Worm (Caenorhabditis elegans): Measurements from ENCODE around the gene F38B2.4.

F38B2.4 gene

DNA sequence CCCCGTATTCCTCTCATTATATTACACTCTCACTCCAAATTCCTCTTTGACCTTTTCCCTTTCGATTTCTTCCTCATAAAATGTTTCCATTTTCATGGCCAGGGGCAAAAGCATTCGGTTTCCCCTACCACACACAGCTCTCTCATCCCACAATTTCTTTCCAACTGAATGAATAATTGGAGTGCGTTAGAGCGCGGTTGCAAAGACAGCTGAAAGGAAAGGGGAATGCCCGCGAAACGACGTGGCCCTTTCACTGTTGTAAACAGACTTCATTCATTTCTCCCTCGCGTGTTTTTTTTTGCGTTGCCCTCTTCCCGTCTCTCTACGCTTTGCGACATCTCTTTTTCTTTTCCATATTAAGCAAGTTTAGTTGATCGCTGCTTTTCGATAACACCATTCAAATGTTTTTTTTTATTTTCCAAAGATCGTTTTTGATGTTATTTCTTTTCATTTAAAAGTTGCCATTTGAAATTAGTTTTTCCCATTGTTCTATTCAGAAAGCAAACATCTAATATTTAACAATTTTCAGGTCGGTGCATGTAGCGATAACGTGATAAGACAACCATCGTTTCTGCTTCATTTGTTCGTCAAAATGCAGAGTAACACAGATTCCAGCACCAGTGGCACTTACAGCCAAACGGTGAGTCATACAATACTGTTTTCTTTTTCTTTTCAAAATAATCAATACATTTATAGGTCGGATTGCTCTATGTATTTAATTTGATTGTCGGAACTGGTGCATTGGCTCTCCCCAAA lies 25.0 kb downstream of the F38B2.4 start, which contains the start of gene C03A3.2 (continued):
- TF ChIP-seq zag-1 (tag; optimal IDR thresholded peaks at IDR 0.05) (no peak), lin-35 (GFP tag; optimal IDR thresholded peaks at IDR 0.05) (peak; percentile 52 to 72), pax-3 (tag; optimal IDR thresholded peaks at IDR 0.05) (no peak), unc-30 (tag; optimal IDR thresholded peaks at IDR 0.05) (no peak), nhr-76 (tag; optimal IDR thresholded peaks at IDR 0.05) (no peak), elt-3 (tag; optimal IDR thresholded peaks at IDR 0.05) (peak in 1 of 6 experiments; percentile 55), fos-1 (tag; optimal IDR thresholded peaks at IDR 0.05) (peak; percentile 67), sup-37 (GFP tag; optimal IDR thresholded peaks at IDR 0.05) (no peak), unc-86 (tag; optimal IDR thresholded peaks at IDR 0.05) (peak; percentile 73), tlp-1 (tag; optimal IDR thresholded peaks at IDR 0.05) (no peak), alr-1 (tag; optimal IDR thresholded peaks at IDR 0.05; ENCODE audit: borderline replicate concordance) (no peak), efl-1 (optimal IDR thresholded peaks at IDR 0.05) (peak; percentile 50 to 72), efl-1 (GFP tag; optimal IDR thresholded peaks at IDR 0.05 in 1 of 2) (peak; percentile 49 to 92), ztf-4 (tag; optimal IDR thresholded peaks at IDR 0.05) (peak; percentile 11), nhr-12 (tag; optimal IDR thresholded peaks at IDR 0.05) (no peak), swsn-7 (tag; optimal IDR thresholded peaks at IDR 0.05) (peak; percentile 67), isw-1 (GFP tag; IDR thresholded peaks at IDR 0.05) (peak; percentile 22; the same call in 1 of the 2 replicates), Y116A8C.19 (tag; optimal IDR thresholded peaks at IDR 0.05; ENCODE audit: borderline replicate concordance) (no peak), lin-14 (GFP tag; optimal IDR thresholded peaks at IDR 0.05) (peak; percentile 96), ceh-88 (GFP tag; IDR thresholded peaks at IDR 0.05) (no peak), skn-1 (tag; optimal IDR thresholded peaks at IDR 0.05) (peak; percentile 14), mep-1 (tag; optimal IDR thresholded peaks at IDR 0.05) (peak; percentile 71), nhr-19 (GFP tag; conservative IDR thresholded peaks at IDR 0.05) (peak; percentile 33), efl-3 (GFP tag; optimal IDR thresholded peaks at IDR 0.05) (no peak), unc-130 (tag; optimal IDR thresholded peaks at IDR 0.05) (no peak), nhr-237 (tag; optimal IDR thresholded peaks at IDR 0.05) (no peak), unc-62 (GFP tag; optimal IDR thresholded peaks at IDR 0.05) (no peak), fkh-8 (tag; optimal IDR thresholded peaks at IDR 0.05) (peak; percentile 78), snpc-4 (tag; optimal IDR thresholded peaks at IDR 0.05) (peak; percentile 39), zip-4 (GFP tag; optimal IDR thresholded peaks at IDR 0.05) (no peak), unc-98 (GFP tag; IDR thresholded peaks at IDR 0.05) (no peak), aha-1 (tag; optimal IDR thresholded peaks at IDR 0.05) (no peak), ceh-63 (GFP tag; optimal IDR thresholded peaks at IDR 0.05) (no peak), lin-13 (GFP tag; optimal IDR thresholded peaks at IDR 0.05) (peak; percentile 43)

DNA sequence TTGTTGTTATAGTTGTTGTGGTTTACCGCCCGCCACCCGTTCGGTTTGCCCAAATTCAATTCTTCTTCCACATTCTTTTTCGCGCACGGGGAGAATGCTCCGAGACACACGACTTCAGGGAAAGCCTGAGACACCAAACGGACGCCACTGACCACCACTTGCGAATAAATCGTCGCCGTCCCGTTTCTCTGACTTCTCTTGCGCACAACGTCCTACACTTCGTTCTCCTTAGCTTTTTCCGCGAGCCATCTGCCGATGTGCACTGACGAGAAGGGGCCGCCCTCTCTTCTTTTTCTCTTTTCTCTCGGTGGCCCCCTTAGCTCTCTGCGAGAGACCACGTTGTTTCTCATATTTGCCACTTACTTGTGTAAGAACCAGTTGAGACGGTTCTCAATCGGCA lies 30.4 kb downstream of the F38B2.4 start, which contains the start of gene C03A3.1:
Gene C03A3.1, plus strand, starts transcription at position 291 of the 400 bp plus-strand sequence.
- TF ChIP-seq tbx-2 (tag; optimal IDR thresholded peaks at IDR 0.05) (peak; percentile 19), C34B4.2 (tag; optimal IDR thresholded peaks at IDR 0.05) (no peak), zag-1 (tag; optimal IDR thresholded peaks at IDR 0.05) (no peak), ets-5 (GFP tag; IDR thresholded peaks at IDR 0.05) (no peak), pqm-1 (tag; optimal IDR thresholded peaks at IDR 0.05) (no peak), lin-13 (GFP tag; optimal IDR thresholded peaks at IDR 0.05) (no peak), elt-2 (tag; optimal IDR thresholded peaks at IDR 0.05) (no peak), nhr-84 (tag; optimal IDR thresholded peaks at IDR 0.05) (no peak), nhr-237 (tag; optimal IDR thresholded peaks at IDR 0.05) (no peak), ceh-82 (tag; optimal IDR thresholded peaks at IDR 0.05) (peak in 1 of 3 experiments; percentile 28), nhr-71 (tag; optimal IDR thresholded peaks at IDR 0.05) (peak; percentile 8), lin-14 (GFP tag; optimal IDR thresholded peaks at IDR 0.05) (peak; percentile 76), nhr-47 (tag; optimal IDR thresholded peaks at IDR 0.05) (peak; percentile 4), grh-1 (GFP tag; IDR thresholded peaks at IDR 0.05) (no peak), unc-98 (GFP tag; IDR thresholded peaks at IDR 0.05) (no peak), pax-3 (tag; optimal IDR thresholded peaks at IDR 0.05) (no peak), lin-15B (tag; optimal IDR thresholded peaks at IDR 0.05) (no peak), dsc-1 (tag; optimal IDR thresholded peaks at IDR 0.05) (peak; percentile 22), snpc-4 (tag; optimal IDR thresholded peaks at IDR 0.05) (no peak), Y116A8C.19 (tag; optimal IDR thresholded peaks at IDR 0.05; ENCODE audit: borderline replicate concordance) (no peak), nhr-19 (GFP tag; conservative IDR thresholded peaks at IDR 0.05) (no peak), jun-1 (tag; optimal IDR thresholded peaks at IDR 0.05) (no peak), lsy-2 (tag; optimal IDR thresholded peaks at IDR 0.05) (peak in 1 of 2 experiments; percentile 5), egl-13 (tag; optimal IDR thresholded peaks at IDR 0.05) (no peak), mab-9 (GFP tag; IDR thresholded peaks at IDR 0.05) (no peak), nhr-20 (tag; optimal IDR thresholded peaks at IDR 0.05) (no peak)

Measured in whole organism, L1 larva.